Worm (Caenorhabditis elegans): ENCODE measurements around the gene T13C2.2.
A peak's percentile ranks its signal among the peaks of the same experiment; 100 is the strongest.

T13C2.2 gene

DNA sequence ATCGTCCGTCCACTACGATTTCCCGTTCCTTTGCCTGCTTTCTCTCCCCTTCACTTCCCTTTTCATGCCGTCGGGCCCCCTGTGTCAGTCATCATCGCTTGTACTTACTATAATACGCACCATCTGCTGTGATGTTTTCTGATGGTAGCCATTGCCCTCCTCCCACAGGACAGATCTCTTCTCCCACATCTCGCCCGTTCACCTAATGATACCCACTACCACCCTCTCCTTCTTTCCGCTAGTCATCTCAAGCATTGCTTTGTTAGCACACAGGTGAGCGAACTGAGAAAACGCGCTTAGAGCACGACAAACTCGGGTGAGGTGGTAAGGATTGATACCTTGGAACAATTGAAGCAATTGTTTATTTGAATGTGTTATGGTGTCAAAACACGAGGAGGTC is 38.9 kb downstream of the T13C2.2 start:
- TF ChIP-seq dmd-4 (tag; optimal IDR thresholded peaks at IDR 0.05) = no peak
- peak; percentile 37 for TF ChIP-seq blmp-1 (tag; optimal IDR thresholded peaks at IDR 0.05; ENCODE audit: insufficient read depth)
- peak; percentile 1 for TF ChIP-seq nhr-129 (tag; optimal IDR thresholded peaks at IDR 0.05)
- no peak for TF ChIP-seq skn-1 (tag; optimal IDR thresholded peaks at IDR 0.05)
- TF ChIP-seq fos-1 (tag; optimal IDR thresholded peaks at IDR 0.05) = no peak
- TF ChIP-seq unc-39 (tag; optimal IDR thresholded peaks at IDR 0.05) = no peak
- no peak for TF ChIP-seq mab-5 (tag; optimal IDR thresholded peaks at IDR 0.05)
- TF ChIP-seq sma-9 (GFP tag; optimal IDR thresholded peaks at IDR 0.05) = no peak
- no peak for TF ChIP-seq sma-9 (tag; optimal IDR thresholded peaks at IDR 0.05)
- no peak for TF ChIP-seq aly-2 (tag; optimal IDR thresholded peaks at IDR 0.05)
- no peak for TF ChIP-seq elt-1 (tag; optimal IDR thresholded peaks at IDR 0.05)
- TF ChIP-seq lin-39 (tag; optimal IDR thresholded peaks at IDR 0.05) = no peak
- TF ChIP-seq alr-1 (tag; optimal IDR thresholded peaks at IDR 0.05) = no peak

DNA sequence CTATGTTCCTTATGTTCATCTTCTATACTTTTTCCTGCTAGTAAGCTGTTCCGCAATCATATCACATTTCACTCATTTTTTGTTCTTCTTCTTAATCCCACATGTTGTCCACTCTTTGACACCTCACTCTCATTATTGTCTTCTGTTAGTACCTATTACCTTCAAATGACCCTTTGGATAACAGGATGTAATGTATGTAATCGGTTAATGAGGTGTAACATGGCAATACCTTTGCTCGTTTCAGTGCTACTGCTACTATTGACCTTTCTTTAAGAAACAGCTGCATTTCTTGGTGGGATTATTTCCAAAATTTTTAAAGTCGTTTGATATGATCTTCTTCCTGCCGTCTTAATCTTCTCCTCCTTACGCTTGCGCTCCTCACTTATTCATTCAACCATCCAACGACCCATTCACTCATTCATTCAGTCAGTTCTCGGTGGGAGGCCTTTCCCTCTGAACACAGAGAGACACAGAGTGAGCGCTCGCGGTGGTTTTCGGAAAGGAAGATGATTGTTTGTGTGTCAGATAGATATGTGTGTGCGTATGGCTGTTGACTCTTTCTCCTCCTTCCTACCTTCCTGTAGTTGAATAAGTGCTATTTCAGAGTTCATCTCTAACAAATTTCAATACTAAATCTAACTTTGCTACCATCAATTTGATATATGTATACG is 39.7 kb downstream of the T13C2.2 start:
- TF ChIP-seq F13H6.1 (tag; optimal IDR thresholded peaks at IDR 0.05) (peak; percentile 4), fos-1 (tag; optimal IDR thresholded peaks at IDR 0.05) (peak; percentile 29), elt-1 (tag; optimal IDR thresholded peaks at IDR 0.05) (no peak), C34F6.9 (tag; optimal IDR thresholded peaks at IDR 0.05) (no peak), nhr-129 (tag; optimal IDR thresholded peaks at IDR 0.05) (peak; percentile 41), ztf-1 (GFP tag; conservative IDR thresholded peaks at IDR 0.05) (no peak), mdl-1 (tag; optimal IDR thresholded peaks at IDR 0.05) (peak in 1 of 2 experiments; percentile 4)

DNA sequence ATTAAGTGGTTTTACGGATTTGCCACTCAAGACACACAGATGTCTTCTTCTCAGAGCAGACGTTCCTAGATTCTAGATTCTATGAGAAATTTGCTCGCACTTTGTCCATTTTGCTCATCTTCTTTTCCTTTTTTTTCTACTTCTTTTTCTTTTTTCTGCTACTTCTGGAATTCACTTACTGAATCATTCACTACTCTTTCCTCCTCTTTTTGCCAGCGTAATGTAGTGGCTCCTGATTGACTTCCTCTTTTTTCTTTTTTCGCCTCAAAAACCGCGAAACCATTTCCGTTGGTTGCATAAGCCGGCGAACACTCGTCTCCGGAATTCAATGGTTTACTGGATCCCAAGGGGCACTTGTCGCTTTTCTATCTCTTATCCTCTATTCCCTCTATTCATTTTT is 40.2 kb downstream of the T13C2.2 start:
- TF ChIP-seq alr-1 (tag; optimal IDR thresholded peaks at IDR 0.05) (no peak), ztf-11 (tag; optimal IDR thresholded peaks at IDR 0.05) (no peak), zag-1 (tag; optimal IDR thresholded peaks at IDR 0.05) (no peak), gmeb-1 (tag; optimal IDR thresholded peaks at IDR 0.05) (no peak), lin-13 (GFP tag; optimal IDR thresholded peaks at IDR 0.05) (no peak), nhr-129 (tag; optimal IDR thresholded peaks at IDR 0.05) (no peak), unc-62 (GFP tag; optimal IDR thresholded peaks at IDR 0.05) (no peak), snpc-4 (tag; optimal IDR thresholded peaks at IDR 0.05) (no peak), sem-4 (tag; optimal IDR thresholded peaks at IDR 0.05) (no peak), nhr-12 (tag; optimal IDR thresholded peaks at IDR 0.05) (no peak), aly-2 (tag; optimal IDR thresholded peaks at IDR 0.05) (no peak), mdl-1 (tag; optimal IDR thresholded peaks at IDR 0.05) (no peak)

DNA sequence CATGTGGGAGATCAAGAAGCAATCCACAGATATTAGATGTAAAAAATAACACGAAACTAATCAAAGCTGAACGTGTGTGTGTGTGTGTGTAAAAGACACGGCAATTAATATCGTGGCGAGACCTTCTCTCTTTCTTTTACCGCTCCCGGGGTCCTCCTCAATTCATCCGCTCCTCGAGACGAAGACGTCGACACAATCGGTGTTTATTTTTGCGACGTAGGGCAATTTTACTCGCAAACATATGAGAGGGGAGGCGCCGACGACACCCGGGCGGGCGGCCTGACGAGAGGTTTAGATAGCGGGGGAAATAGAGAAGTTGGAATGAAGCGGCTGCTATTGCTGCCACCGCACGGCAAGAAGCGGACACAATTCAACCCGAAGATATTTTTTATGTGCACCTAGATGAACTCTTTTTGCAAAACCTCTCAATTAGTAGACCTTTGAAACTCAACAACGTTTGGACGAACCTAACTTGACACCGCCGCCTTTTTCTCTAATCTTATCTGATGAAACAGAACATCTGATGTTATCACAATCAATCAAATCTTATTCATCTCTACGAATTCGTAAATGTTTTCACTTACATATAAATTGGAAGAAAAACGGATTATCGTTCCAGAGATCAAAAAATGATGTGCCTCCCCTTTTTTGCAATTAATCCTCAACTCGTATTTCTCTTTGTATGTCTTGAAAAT is 40.9 kb downstream of the T13C2.2 start:
- no peak for TF ChIP-seq nhr-10 (tag; optimal IDR thresholded peaks at IDR 0.05)
- TF ChIP-seq aly-2 (tag; optimal IDR thresholded peaks at IDR 0.05) = no peak
- TF ChIP-seq nhr-25 (tag; optimal IDR thresholded peaks at IDR 0.05) = peak; percentile 12
- no peak for TF ChIP-seq zag-1 (tag; optimal IDR thresholded peaks at IDR 0.05)
- TF ChIP-seq alr-1 (tag; optimal IDR thresholded peaks at IDR 0.05) = no peak
- TF ChIP-seq elt-1 (tag; optimal IDR thresholded peaks at IDR 0.05) = peak; percentile 81
- peak; percentile 27 for TF ChIP-seq sma-9 (GFP tag; optimal IDR thresholded peaks at IDR 0.05)
- no peak for TF ChIP-seq sma-9 (tag; optimal IDR thresholded peaks at IDR 0.05)
- TF ChIP-seq F13H6.1 (tag; optimal IDR thresholded peaks at IDR 0.05) = peak; percentile 30

DNA sequence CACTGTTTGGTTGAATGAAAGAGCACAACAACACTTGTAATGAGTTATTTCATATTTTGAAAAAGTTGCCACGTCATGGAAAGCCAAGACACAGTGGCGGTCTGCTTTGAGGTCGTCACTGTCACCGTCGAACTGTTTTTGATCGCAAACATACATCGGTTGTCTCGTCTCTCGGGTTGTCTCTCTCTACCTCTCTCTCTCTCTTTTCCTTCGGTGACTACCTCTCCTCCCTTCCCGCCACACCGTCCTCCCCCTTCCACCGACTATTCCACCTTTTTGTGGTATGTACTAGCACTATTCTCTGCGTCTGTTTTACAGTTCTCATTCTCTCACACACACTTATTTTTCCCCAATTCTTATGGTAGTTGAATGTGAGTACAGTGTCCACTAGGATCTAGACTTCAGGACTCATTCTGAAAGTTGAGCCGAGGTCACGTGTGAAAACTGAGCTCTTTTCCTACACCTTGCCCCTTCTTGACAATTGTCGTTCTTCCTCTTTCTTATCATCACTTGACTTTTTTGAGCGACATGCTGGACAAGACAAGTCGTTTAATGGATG is 41.9 kb downstream of the T13C2.2 start:
- TF ChIP-seq F13H6.1 (tag; optimal IDR thresholded peaks at IDR 0.05) (peak; percentile 62), lsy-2 (tag; optimal IDR thresholded peaks at IDR 0.05) (peak in 1 of 2 experiments; percentile 9), sma-3 (GFP tag; optimal IDR thresholded peaks at IDR 0.05) (peak; percentile 17), ZK546.5 (tag; optimal IDR thresholded peaks at IDR 0.05) (no peak), ama-1 (optimal IDR thresholded peaks at IDR 0.05) (no peak), lin-13 (GFP tag; optimal IDR thresholded peaks at IDR 0.05) (no peak), nhr-129 (tag; optimal IDR thresholded peaks at IDR 0.05) (peak; percentile 74), ztf-4 (tag; optimal IDR thresholded peaks at IDR 0.05) (no peak), nhr-11 (tag; optimal IDR thresholded peaks at IDR 0.05) (no peak), nhr-21 (tag; optimal IDR thresholded peaks at IDR 0.05) (no peak), nhr-25 (tag; optimal IDR thresholded peaks at IDR 0.05) (peak; percentile 55), nhr-23 (tag; optimal IDR thresholded peaks at IDR 0.05) (no peak), nhr-77 (tag; optimal IDR thresholded peaks at IDR 0.05) (no peak), crh-2 (tag; optimal IDR thresholded peaks at IDR 0.05) (peak; percentile 75), elt-1 (tag; optimal IDR thresholded peaks at IDR 0.05) (no peak), sma-9 (GFP tag; optimal IDR thresholded peaks at IDR 0.05) (peak; percentile 31), sma-9 (tag; optimal IDR thresholded peaks at IDR 0.05) (no peak), peb-1 (tag; optimal IDR thresholded peaks at IDR 0.05) (no peak), fos-1 (tag; optimal IDR thresholded peaks at IDR 0.05) (peak; percentile 32), blmp-1 (tag; optimal IDR thresholded peaks at IDR 0.05; ENCODE audit: insufficient read depth) (peak; percentile 44), lin-39 (tag; optimal IDR thresholded peaks at IDR 0.05) (no peak), unc-39 (tag; optimal IDR thresholded peaks at IDR 0.05) (no peak), unc-62 (GFP tag; optimal IDR thresholded peaks at IDR 0.05) (no peak), C34F6.9 (tag; optimal IDR thresholded peaks at IDR 0.05) (peak; percentile 5), nhr-237 (tag; optimal IDR thresholded peaks at IDR 0.05) (no peak), unc-55 (GFP tag; optimal IDR thresholded peaks at IDR 0.05) (no peak), snpc-4 (tag; optimal IDR thresholded peaks at IDR 0.05) (no peak), ztf-11 (tag; optimal IDR thresholded peaks at IDR 0.05) (no peak), zag-1 (tag; optimal IDR thresholded peaks at IDR 0.05) (no peak)

Data from whole organism, L2 larva.